Worm (Caenorhabditis elegans): ENCODE data around the gene F47B8.14.

F47B8.14 gene

DNA sequence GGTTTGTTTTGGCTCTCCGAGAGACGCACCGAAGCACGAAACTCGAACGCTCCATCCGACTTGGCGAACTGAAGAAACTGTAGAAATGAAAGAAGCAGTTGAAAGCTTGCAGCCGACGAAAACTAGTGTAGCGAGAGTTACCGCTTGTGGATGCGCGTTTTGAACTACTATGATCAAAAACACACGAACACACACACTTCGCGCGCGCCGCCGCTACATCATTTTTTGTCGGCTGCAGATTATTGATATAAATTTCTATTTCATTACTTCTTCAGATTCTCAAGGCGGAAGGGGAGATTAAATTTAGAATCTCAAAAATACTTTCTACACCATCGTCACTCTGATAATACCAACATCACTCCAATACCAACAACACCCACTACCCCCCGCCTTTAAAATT lies 41.6 kb downstream of the F47B8.14 start:
- no peak for TF ChIP-seq egl-13 (tag; optimal IDR thresholded peaks at IDR 0.05)

DNA sequence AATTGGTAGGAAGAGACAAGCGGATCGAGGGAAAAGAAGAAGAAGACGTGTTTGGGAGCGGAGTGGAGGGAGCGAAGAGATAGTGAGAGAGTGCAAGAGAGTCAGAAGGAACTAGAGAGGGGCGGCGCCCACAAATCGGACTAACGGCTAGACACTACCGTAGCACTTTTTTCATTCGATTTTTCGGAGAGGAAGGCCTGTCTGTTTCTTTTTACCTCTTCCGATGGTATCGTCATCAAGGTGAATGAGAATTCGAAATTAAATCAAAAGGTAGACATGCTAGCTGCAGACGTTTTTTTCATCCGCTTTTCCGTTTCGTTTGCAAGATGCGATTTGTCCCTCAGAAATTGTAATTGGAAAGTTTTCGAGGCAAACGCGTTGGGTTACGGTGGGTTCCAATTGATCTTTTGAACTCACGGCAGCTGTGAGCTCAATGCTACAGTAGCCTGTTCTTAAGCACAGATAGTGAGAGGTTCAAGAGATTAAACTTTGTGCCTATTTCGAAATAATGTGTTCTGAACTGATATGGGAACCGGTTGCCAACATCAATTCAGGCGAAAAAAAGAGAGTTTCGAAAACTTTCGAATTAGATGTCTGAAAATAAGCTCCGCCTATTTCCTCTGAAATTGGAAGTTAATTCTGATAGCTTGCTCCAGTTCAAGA lies 44.4 kb downstream of the F47B8.14 start:
- TF ChIP-seq pax-3 (tag; optimal IDR thresholded peaks at IDR 0.05) (no peak), nhr-85 (tag) (no peak), lsy-2 (tag; optimal IDR thresholded peaks at IDR 0.05) (no peak), lin-14 (GFP tag; optimal IDR thresholded peaks at IDR 0.05) (no peak), nhr-12 (tag; optimal IDR thresholded peaks at IDR 0.05) (no peak), elt-2 (tag; optimal IDR thresholded peaks at IDR 0.05) (no peak), hlh-17 (GFP tag; optimal IDR thresholded peaks at IDR 0.05; ENCODE audit: borderline replicate concordance) (no peak), ceh-82 (tag; optimal IDR thresholded peaks at IDR 0.05) (no peak)

DNA sequence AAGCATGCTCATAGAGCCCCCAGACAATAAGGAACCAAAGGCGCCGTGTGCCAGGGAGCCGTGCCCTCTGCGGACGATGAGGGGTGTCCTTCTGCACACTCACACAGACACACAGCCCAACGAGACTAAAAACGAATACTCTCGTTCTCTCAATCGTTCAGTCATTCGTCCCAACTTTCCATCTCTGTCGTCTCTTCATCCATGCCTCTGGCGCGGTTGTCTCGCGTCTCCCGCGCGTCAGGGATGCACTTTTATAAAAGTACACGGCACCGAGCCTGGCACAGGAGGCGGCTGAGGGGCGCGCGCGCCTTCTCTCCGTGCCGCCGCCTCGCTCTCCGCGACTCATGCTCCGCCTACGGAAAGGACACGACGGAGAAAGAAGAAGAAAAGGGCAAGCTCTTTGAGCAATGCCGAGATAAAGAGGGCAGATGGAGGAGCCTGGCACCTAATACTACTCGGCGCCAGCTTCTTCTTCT lies 46.2 kb downstream of the F47B8.14 start:
- TF ChIP-seq zag-1 (tag; optimal IDR thresholded peaks at IDR 0.05) (no peak), aly-2 (tag; optimal IDR thresholded peaks at IDR 0.05) (no peak), alr-1 (tag; optimal IDR thresholded peaks at IDR 0.05; ENCODE audit: borderline replicate concordance) (no peak), pax-3 (tag; optimal IDR thresholded peaks at IDR 0.05) (peak; percentile 41), lin-13 (GFP tag; optimal IDR thresholded peaks at IDR 0.05) (no peak), nhr-12 (tag; optimal IDR thresholded peaks at IDR 0.05) (no peak), fkh-10 (GFP tag; optimal IDR thresholded peaks at IDR 0.05) (peak; percentile 66), jun-1 (tag; optimal IDR thresholded peaks at IDR 0.05) (peak; percentile 60), zip-4 (GFP tag; optimal IDR thresholded peaks at IDR 0.05) (no peak), sox-4 (tag; optimal IDR thresholded peaks at IDR 0.05) (no peak), pag-3 (tag; optimal IDR thresholded peaks at IDR 0.05; ENCODE audit: borderline replicate concordance, insufficient read depth) (no peak), fkh-8 (tag; optimal IDR thresholded peaks at IDR 0.05) (peak; percentile 7), tlp-1 (tag; optimal IDR thresholded peaks at IDR 0.05) (no peak), ceh-88 (GFP tag; IDR thresholded peaks at IDR 0.05) (no peak), xbp-1 (tag; optimal IDR thresholded peaks at IDR 0.05) (no peak), nhr-19 (GFP tag; conservative IDR thresholded peaks at IDR 0.05) (no peak), sup-37 (GFP tag; optimal IDR thresholded peaks at IDR 0.05) (no peak), elt-3 (tag; optimal IDR thresholded peaks at IDR 0.05) (no peak), nhr-47 (tag; optimal IDR thresholded peaks at IDR 0.05) (peak; percentile 31), C04F5.9 (tag; optimal IDR thresholded peaks at IDR 0.05) (no peak), nhr-71 (tag; optimal IDR thresholded peaks at IDR 0.05) (no peak), ces-1 (GFP tag; optimal IDR thresholded peaks at IDR 0.05) (no peak), unc-98 (GFP tag; IDR thresholded peaks at IDR 0.05) (no peak), blmp-1 (tag; optimal IDR thresholded peaks at IDR 0.05) (no peak), irx-1 (tag; optimal IDR thresholded peaks at IDR 0.05) (no peak), swsn-7 (tag; optimal IDR thresholded peaks at IDR 0.05) (no peak), lin-35 (GFP tag; optimal IDR thresholded peaks at IDR 0.05) (peak in 1 of 2 experiments; percentile 2), Y116A8C.19 (tag; optimal IDR thresholded peaks at IDR 0.05; ENCODE audit: borderline replicate concordance) (no peak), efl-1 (optimal IDR thresholded peaks at IDR 0.05) (no peak), efl-1 (GFP tag; optimal IDR thresholded peaks at IDR 0.05 in 1 of 2) (no peak), egl-27 (tag; optimal IDR thresholded peaks at IDR 0.05) (no peak), nhr-237 (tag; optimal IDR thresholded peaks at IDR 0.05) (no peak), nhr-20 (tag; optimal IDR thresholded peaks at IDR 0.05) (no peak), skn-1 (tag; optimal IDR thresholded peaks at IDR 0.05) (no peak), ceh-82 (tag; optimal IDR thresholded peaks at IDR 0.05) (peak in 1 of 3 experiments; percentile 18), F16B12.6 (tag; optimal IDR thresholded peaks at IDR 0.05) (no peak), efl-3 (GFP tag; optimal IDR thresholded peaks at IDR 0.05) (no peak), unc-62 (GFP tag; optimal IDR thresholded peaks at IDR 0.05) (no peak), ama-1 (optimal IDR thresholded peaks at IDR 0.05) (no peak), grh-1 (GFP tag; IDR thresholded peaks at IDR 0.05) (no peak), tbx-2 (tag; optimal IDR thresholded peaks at IDR 0.05) (no peak), nhr-77 (tag; optimal IDR thresholded peaks at IDR 0.05) (no peak)

Measured in whole organism, L1 larva.